Fruit fly (Drosophila melanogaster) whole organism, embryonic: ENCODE data around the gene CG34180.
A peak's percentile ranks its signal among the peaks of the same experiment; 100 is the strongest.

Experiments used
- Bdp1 ChIP-seq: fragments of 200-800 bp; sonication (Bioruptor generic); optimal IDR thresholded peaks from 3 replicates; lab custom pipeline; 2016; ENCODE audit warnings: missing biosample characterization, missing genetic modification characterization
- CG10147 ChIP-seq: fragments of 200-800 bp; sonication (Bioruptor generic); optimal IDR thresholded peaks from 2 replicates; lab custom pipeline; 2019; ENCODE audit warnings: missing biosample characterization, mild to moderate bottlenecking, missing genetic modification characterization, moderate library complexity
- CG10565 ChIP-seq: fragments of 200-800 bp; sonication (Bioruptor generic); optimal IDR thresholded peaks from 3 replicates; lab custom pipeline; 2016; ENCODE audit warnings: missing biosample characterization, mild to moderate bottlenecking, missing genetic modification characterization
- CG11247 ChIP-seq: fragments of 200-800 bp; sonication (Bioruptor generic); IDR thresholded peaks from 2 replicates; pipeline ENCODE4 v1.3.6; 2022; ENCODE audit warnings: missing biosample characterization, missing genetic modification characterization
- CG13624 ChIP-seq: fragments of 200-800 bp; sonication (Bioruptor generic); optimal IDR thresholded peaks from 2 replicates; lab custom pipeline; 2016; ENCODE audit warnings: missing biosample characterization, missing genetic modification characterization
- CG14014 ChIP-seq: fragments of 200-800 bp; sonication (Bioruptor generic); IDR thresholded peaks from 2 replicates; pipeline ENCODE4 v1.3.6; 2022; ENCODE audit warnings: missing biosample characterization, missing genetic modification characterization
- CG15269 ChIP-seq: fragments of 200-800 bp; sonication (Bioruptor generic); optimal IDR thresholded peaks from 2 replicates; lab custom pipeline; 2018; ENCODE audit warnings: missing biosample characterization, mild to moderate bottlenecking, missing genetic modification characterization, moderate library complexity
- CG1603 ChIP-seq: fragments of 200-800 bp; sonication (Bioruptor generic); optimal IDR thresholded peaks from 2 replicates; lab custom pipeline; 2019; ENCODE audit warnings: missing biosample characterization, mild to moderate bottlenecking, missing genetic modification characterization, moderate library complexity
- CG17359 ChIP-seq: fragments of 200-800 bp; sonication (Bioruptor generic); optimal IDR thresholded peaks from 3 replicates; lab custom pipeline; 2018; ENCODE audit warnings: missing biosample characterization, mild to moderate bottlenecking, missing genetic modification characterization, moderate library complexity
- CG1792 ChIP-seq: fragments of 200-800 bp; sonication (Bioruptor generic); optimal IDR thresholded peaks from 2 replicates; lab custom pipeline; 2016; ENCODE audit warnings: missing biosample characterization, missing genetic modification characterization
- CG1832 ChIP-seq: fragments of 200-800 bp; sonication (Bioruptor generic); optimal IDR thresholded peaks from 2 replicates; lab custom pipeline; 2017; ENCODE audit warnings: missing biosample characterization, mild to moderate bottlenecking, missing genetic modification characterization, inconsistent platforms
- CG34224 ChIP-seq: fragments of 200-800 bp; sonication (Bioruptor generic); IDR thresholded peaks from 3 replicates; pipeline ENCODE4 v1.3.6; 2022; ENCODE audit warnings: missing biosample characterization, missing genetic modification characterization; ENCODE audit not compliant: partially characterized antibody
- CG3838 ChIP-seq: fragments of 200-800 bp; sonication (Bioruptor generic); optimal IDR thresholded peaks from 3 replicates; lab custom pipeline; 2016; ENCODE audit warnings: missing biosample characterization, missing genetic modification characterization
- CG4360 ChIP-seq: fragments of 200-800 bp; sonication (Bioruptor generic); IDR thresholded peaks from 2 replicates; pipeline ENCODE4 v1.3.6; 2022; ENCODE audit warnings: missing biosample characterization, missing genetic modification characterization
- CG4404 ChIP-seq: fragments of 200-800 bp; sonication (Bioruptor generic); IDR thresholded peaks from 2 replicates; pipeline ENCODE4 v1.3.6; 2022; ENCODE audit warnings: missing biosample characterization, missing genetic modification characterization
- CG5245 ChIP-seq: fragments of 200-800 bp; sonication (Bioruptor generic); optimal IDR thresholded peaks from 3 replicates; lab custom pipeline; 2016; ENCODE audit warnings: missing biosample characterization, missing genetic modification characterization
- CG6854 ChIP-seq: fragments of 200-800 bp; sonication (Bioruptor generic); optimal IDR thresholded peaks from 3 replicates; lab custom pipeline; 2017; ENCODE audit warnings: missing biosample characterization, mild to moderate bottlenecking, missing genetic modification characterization
- CG8359 ChIP-seq: fragments of 200-800 bp; sonication (Bioruptor generic); optimal IDR thresholded peaks from 2 replicates; lab custom pipeline; 2017; ENCODE audit warnings: missing biosample characterization, mild to moderate bottlenecking, missing genetic modification characterization, borderline replicate concordance
- CG8388 ChIP-seq: fragments of 200-800 bp; sonication (Bioruptor generic); optimal IDR thresholded peaks from 2 replicates; lab custom pipeline; 2019; ENCODE audit warnings: missing biosample characterization, mild to moderate bottlenecking, missing genetic modification characterization, moderate library complexity
- CG9876 ChIP-seq: fragments of 200-800 bp; sonication (Bioruptor generic); optimal IDR thresholded peaks from 2 replicates; lab custom pipeline; 2016; ENCODE audit warnings: missing biosample characterization, missing genetic modification characterization
- Dip3 ChIP-seq: fragments of 200-800 bp; sonication (Bioruptor generic); optimal IDR thresholded peaks from 3 replicates; lab custom pipeline; 2016; ENCODE audit warnings: missing biosample characterization, missing genetic modification characterization
- Dll ChIP-seq: fragments of 200-800 bp; sonication (Bioruptor generic); IDR thresholded peaks from 4 replicates; pipeline ENCODE4 v1.3.6; 2022; ENCODE audit warnings: missing biosample characterization, missing genetic modification characterization; ENCODE audit not compliant: partially characterized antibody
- Elba2 ChIP-seq: fragments of 200-800 bp; sonication (Bioruptor generic); optimal IDR thresholded peaks from 3 replicates; lab custom pipeline; 2016; ENCODE audit warnings: missing biosample characterization, missing genetic modification characterization
- HLHmδ ChIP-seq: fragments of 200-800 bp; sonication (Bioruptor generic); optimal IDR thresholded peaks from 2 replicates; lab custom pipeline; 2018; ENCODE audit warnings: missing biosample characterization, mild to moderate bottlenecking, missing genetic modification characterization, moderate library complexity
- Lim3 ChIP-seq: fragments of 200-800 bp; sonication (Bioruptor generic); IDR thresholded peaks from 2 replicates; pipeline ENCODE4 v1.3.6; 2022; ENCODE audit warnings: missing biosample characterization, missing genetic modification characterization
- Lpt ChIP-seq: fragments of >200 bp; optimal IDR thresholded peaks from 2 replicates; lab custom pipeline; 2018; ENCODE audit warnings: missing biosample characterization, missing genetic modification characterization
- Opbp ChIP-seq: fragments of 200-800 bp; sonication (Bioruptor generic); IDR thresholded peaks from 3 replicates; pipeline ENCODE4 v1.3.6; 2022; ENCODE audit warnings: missing biosample characterization, missing genetic modification characterization; ENCODE audit not compliant: partially characterized antibody
- Pdp1 ChIP-seq, 2 experiments: fragments of 200-800 bp; sonication (Bioruptor generic); optimal IDR thresholded peaks; 3 replicates each; lab custom pipeline; 2016; ENCODE audit warnings: missing biosample characterization in 2 of 2, missing genetic modification characterization in 2 of 2, mild to moderate bottlenecking in 1 of 2, moderate library complexity in 1 of 2
- Ptx1 ChIP-seq: fragments of 200-800 bp; sonication (Bioruptor generic); IDR thresholded peaks from 2 replicates; pipeline ENCODE4 v1.3.6; 2022; ENCODE audit warnings: missing biosample characterization, missing genetic modification characterization
- Sry-β ChIP-seq: fragments of 200-800 bp; sonication (Bioruptor generic); optimal IDR thresholded peaks from 2 replicates; lab custom pipeline; 2018; ENCODE audit warnings: missing biosample characterization, mild to moderate bottlenecking, missing genetic modification characterization, moderate library complexity
- Vsx1 ChIP-seq: fragments of 200-800 bp; sonication (Bioruptor generic); optimal IDR thresholded peaks from 2 replicates; lab custom pipeline; 2017; ENCODE audit warnings: missing biosample characterization, mild to moderate bottlenecking, missing genetic modification characterization, missing genetic modification reagents
- abd-A ChIP-seq: fragments of 200-800 bp; sonication (Bioruptor generic); optimal IDR thresholded peaks from 3 replicates; lab custom pipeline; 2019; ENCODE audit warnings: missing biosample characterization, mild to moderate bottlenecking, missing genetic modification characterization, moderate library complexity
- ac ChIP-seq: fragments of 200-800 bp; sonication (Bioruptor generic); optimal IDR thresholded peaks from 3 replicates; lab custom pipeline; 2017; ENCODE audit warnings: missing biosample characterization, mild to moderate bottlenecking, missing genetic modification characterization
- bigmax ChIP-seq: fragments of 200-800 bp; sonication (Bioruptor generic); optimal IDR thresholded peaks from 2 replicates; lab custom pipeline; 2018; ENCODE audit warnings: missing biosample characterization, mild to moderate bottlenecking, missing genetic modification characterization
- chm ChIP-seq: fragments of 200-800 bp; sonication (Bioruptor generic); IDR thresholded peaks from 2 replicates; pipeline ENCODE4 v1.3.6; 2022; ENCODE audit warnings: missing biosample characterization, missing genetic modification characterization
- ci ChIP-seq: fragments of 200-800 bp; sonication (Bioruptor generic); IDR thresholded peaks from 3 replicates; pipeline ENCODE4 v1.3.6; 2022; ENCODE audit warnings: missing biosample characterization, missing genetic modification characterization
- crp ChIP-seq, 2 experiments: fragments of 200-800 bp; sonication (Bioruptor generic); optimal IDR thresholded peaks; 2 replicates in 1 of 2; 3 replicates in 1 of 2; lab custom pipeline; 2017; ENCODE audit warnings: missing biosample characterization in 2 of 2, missing genetic modification characterization in 2 of 2, mild to moderate bottlenecking in 1 of 2, moderate library complexity in 1 of 2
- exex ChIP-seq: fragments of 200-800 bp; sonication (Bioruptor generic); optimal IDR thresholded peaks from 4 replicates; lab custom pipeline; 2018; ENCODE audit warnings: missing biosample characterization, mild to moderate bottlenecking, missing genetic modification characterization, moderate library complexity
- knrl ChIP-seq: fragments of 200-800 bp; sonication (Bioruptor generic); IDR thresholded peaks from 3 replicates; pipeline ENCODE4 v1.3.6; 2022; ENCODE audit warnings: missing biosample characterization, missing genetic modification characterization; ENCODE audit not compliant: partially characterized antibody
- nerfin-1 ChIP-seq: fragments of 200-800 bp; sonication (Bioruptor generic); optimal IDR thresholded peaks from 3 replicates; lab custom pipeline; 2019; ENCODE audit warnings: missing biosample characterization, mild to moderate bottlenecking, missing genetic modification characterization, moderate library complexity
- odd ChIP-seq: fragments of 200-800 bp; sonication (Bioruptor generic); optimal IDR thresholded peaks from 2 replicates; lab custom pipeline; 2017; ENCODE audit warnings: missing biosample characterization, mild to moderate bottlenecking, missing genetic modification characterization
- org-1 ChIP-seq: fragments of 200-800 bp; sonication (Bioruptor generic); optimal IDR thresholded peaks from 2 replicates; lab custom pipeline; 2017; ENCODE audit warnings: missing biosample characterization, missing genetic modification characterization
- psq ChIP-seq: fragments of 200-800 bp; sonication (Bioruptor generic); optimal IDR thresholded peaks from 2 replicates; lab custom pipeline; 2017; ENCODE audit warnings: missing biosample characterization, missing genetic modification characterization
- ranshi ChIP-seq: fragments of 200-800 bp; sonication (Bioruptor generic); IDR thresholded peaks from 2 replicates; pipeline ENCODE4 v1.3.6; 2022; ENCODE audit warnings: missing biosample characterization, missing genetic modification characterization
- scrt ChIP-seq: fragments of 200-800 bp; sonication (Bioruptor generic); optimal IDR thresholded peaks from 2 replicates; lab custom pipeline; 2018; ENCODE audit warnings: missing biosample characterization, mild to moderate bottlenecking, missing genetic modification characterization, moderate library complexity
- shn ChIP-seq: fragments of 200-800 bp; sonication (Bioruptor generic); optimal IDR thresholded peaks from 3 replicates; lab custom pipeline; 2016; ENCODE audit warnings: missing biosample characterization, missing genetic modification characterization
- vvl ChIP-seq: fragments of 200-800 bp; sonication (Bioruptor generic); IDR thresholded peaks from 2 replicates; pipeline ENCODE4 v1.3.6; 2022; ENCODE audit warnings: missing biosample characterization, missing genetic modification characterization
- zen ChIP-seq: fragments of 200-800 bp; sonication (Bioruptor generic); optimal IDR thresholded peaks from 3 replicates; lab custom pipeline; 2018; ENCODE audit warnings: missing biosample characterization, mild to moderate bottlenecking, missing genetic modification characterization, moderate library complexity

CG34180 gene

DNA sequence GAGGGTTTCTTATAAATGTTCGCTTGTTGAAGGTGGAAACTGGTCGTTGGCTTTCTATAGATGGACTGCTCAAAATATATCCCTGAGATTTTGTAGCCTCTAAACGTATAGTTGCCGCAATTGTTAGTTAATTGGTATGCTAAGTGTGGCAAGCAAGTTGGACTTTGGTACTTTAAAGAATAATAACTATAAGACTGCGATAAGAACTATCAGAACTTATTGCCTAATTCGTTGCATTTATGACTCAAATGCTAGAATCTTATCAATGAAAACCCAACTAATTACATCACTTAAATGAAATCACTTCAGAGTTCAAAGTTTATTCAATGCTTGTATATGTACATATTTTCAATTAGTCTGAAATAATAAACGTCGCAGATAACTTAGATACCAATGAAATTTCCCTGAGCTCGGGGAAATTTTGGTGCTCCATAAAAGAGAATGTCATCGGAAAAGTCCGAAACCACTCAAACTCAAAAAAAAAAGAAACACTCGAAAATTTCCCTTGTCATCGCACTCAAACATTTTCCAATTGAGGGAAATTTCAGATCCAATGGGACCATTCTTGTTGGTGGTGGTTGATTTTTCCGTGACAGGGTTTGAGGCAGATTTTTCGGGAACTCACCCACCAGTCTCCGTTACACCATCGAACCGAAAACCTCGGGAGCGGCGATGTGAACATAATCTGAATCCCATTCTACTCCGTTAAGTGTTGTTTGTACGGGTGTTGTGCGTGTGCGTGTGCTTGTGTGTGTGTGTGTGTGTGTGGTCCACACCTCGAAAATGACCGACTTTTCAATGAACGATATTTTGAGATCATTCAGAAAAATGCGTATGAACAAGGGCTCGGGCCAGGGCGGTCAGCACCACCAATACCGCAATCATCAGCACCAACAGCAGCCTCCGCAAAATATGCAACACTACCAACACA, 30.7 kb downstream of the CG34180 start, which contains the start of gene CG45075 (continued):
- TF ChIP-seq CG8388 (GFP tag; lab: Kevin White, UChicago) (no peak), CG11247 (GFP tag; lab: Robert Waterston, UW) (no peak), CG10147 (no peak), abd-A (tag; lab: Kevin White, UChicago) (peak; percentile 1), odd (GFP tag; lab: Kevin White, UChicago) (no peak), zen (tag; lab: Kevin White, UChicago) (no peak), psq (no peak), CG17359 (tag; lab: Kevin White, UChicago) (no peak), knrl (GFP tag; lab: Robert Waterston, UW) (no peak), Dip3 (GFP tag; lab: Kevin White, UChicago) (no peak), CG1832 (GFP tag; lab: Kevin White, UChicago) (no peak), CG9876 (GFP tag; lab: Kevin White, UChicago) (no peak), org-1 (GFP tag; lab: Kevin White, UChicago) (no peak), Pdp1 (GFP tag; optimal IDR thresholded peaks at IDR 0.05; lab: Kevin White, UChicago) (peak in 1 of 2 experiments; percentile 37), exex (tag; lab: Kevin White, UChicago) (no peak), CG4360 (GFP tag; lab: Robert Waterston, UW) (no peak), CG5245 (no peak), ci (GFP tag; lab: Robert Waterston, UW) (peak; percentile 70; the same call in 2 of the 3 replicates), CG14014 (GFP tag; lab: Robert Waterston, UW) (no peak), shn (no peak), CG8359 (GFP tag; lab: Kevin White, UChicago) (no peak), Lpt (GFP tag; lab: Kevin White, UChicago) (no peak), Ptx1 (no peak), HLHmδ (GFP tag; lab: Kevin White, UChicago) (peak; percentile 74), scrt (GFP tag; lab: Kevin White, UChicago) (peak; percentile 19), CG1792 (GFP tag; lab: Kevin White, UChicago) (no peak), Opbp (GFP tag; lab: Robert Waterston, UW) (peak; percentile 18; the same call in 1 of the 3 replicates), crp (GFP tag; optimal IDR thresholded peaks at IDR 0.05; lab: Kevin White, UChicago) (no peak), nerfin-1 (peak; percentile 38), ac (GFP tag; lab: Kevin White, UChicago) (no peak), CG1603 (tag; lab: Kevin White, UChicago) (peak; percentile 2), Elba2 (GFP tag; lab: Kevin White, UChicago) (no peak), ranshi (GFP tag; lab: Robert Waterston, UW) (no peak), vvl (GFP tag; lab: Robert Waterston, UW) (peak; percentile 64; the same call in 1 of the 2 replicates), CG15269 (no peak), CG13624 (no peak), CG4404 (GFP tag; lab: Robert Waterston, UW) (no peak), CG3838 (no peak), Dll (GFP tag; lab: Robert Waterston, UW) (no peak), Sry-β (GFP tag; lab: Kevin White, UChicago) (no peak), Lim3 (GFP tag; lab: Robert Waterston, UW) (no peak), Bdp1 (no peak), CG10565 (GFP tag; lab: Kevin White, UChicago) (no peak), CG6854 (GFP tag; lab: Kevin White, UChicago) (no peak), CG34224 (no peak), Vsx1 (no peak), chm (GFP tag; lab: Robert Waterston, UW) (peak; percentile 87; the same call in 1 of the 2 replicates), bigmax (GFP tag; lab: Kevin White, UChicago) (no peak)
